Worm (Caenorhabditis elegans): Measurements from ENCODE around the gene F48E8.2.

- TF ChIP-seq ceh-82 (tag; optimal IDR thresholded peaks at IDR 0.05), result no peak
- TF ChIP-seq nhr-237 (tag; optimal IDR thresholded peaks at IDR 0.05), result no peak
- TF ChIP-seq nhr-25 (tag; optimal IDR thresholded peaks at IDR 0.05), result no peak
- peak; percentile 47 for TF ChIP-seq nhr-21 (tag; optimal IDR thresholded peaks at IDR 0.05)
- TF ChIP-seq snpc-4 (tag; optimal IDR thresholded peaks at IDR 0.05), result no peak
- no peak for TF ChIP-seq zag-1 (tag; optimal IDR thresholded peaks at IDR 0.05)
- TF ChIP-seq nhr-23 (tag; optimal IDR thresholded peaks at IDR 0.05), result no peak
- TF ChIP-seq fos-1 (tag; optimal IDR thresholded peaks at IDR 0.05), result no peak
- no peak for TF ChIP-seq ceh-16 (tag; optimal IDR thresholded peaks at IDR 0.05)
- TF ChIP-seq gmeb-1 (tag; optimal IDR thresholded peaks at IDR 0.05), result no peak
- no peak for TF ChIP-seq unc-55 (GFP tag; optimal IDR thresholded peaks at IDR 0.05)
Observed at ce11 chrIII:5500732-5501131, 36.6 kb downstream of the F48E8.2 start.

Data from whole organism, L2 larva.